Worm (Caenorhabditis elegans) whole organism, young adult: ENCODE data around the gene D1086.10.

Experiments used
- B0261.1 ChIP-seq: sonication (generic microtip); optimal IDR thresholded peaks from 2 replicates; lab custom pipeline; 2016; ENCODE audit warnings: mild to moderate bottlenecking, missing genetic modification characterization, moderate library complexity, missing compliant biosample characterization
- C06A6.2 ChIP-seq: fragments of 200-800 bp; sonication (Bioruptor generic); conservative IDR thresholded peaks from 2 replicates; pipeline ENCODE4 v1.3.6; 2022; ENCODE audit warnings: missing genetic modification characterization, missing compliant biosample characterization
- F33H1.4 ChIP-seq: fragments of 200-800 bp; sonication (Bioruptor generic); IDR thresholded peaks from 2 replicates; pipeline ENCODE4 v1.3.6; 2022; ENCODE audit warnings: missing genetic modification reagents, missing genetic modification characterization, missing compliant biosample characterization
- F39B2.1 ChIP-seq: fragments of 200-800 bp; sonication (Bioruptor generic); IDR thresholded peaks from 2 replicates; pipeline ENCODE4 v1.3.6; 2022; ENCODE audit warnings: missing genetic modification reagents, missing genetic modification characterization, missing compliant biosample characterization
- F52B5.7 ChIP-seq: sonication (generic microtip); optimal IDR thresholded peaks from 2 replicates; lab custom pipeline; 2016; ENCODE audit warnings: mild to moderate bottlenecking, missing genetic modification characterization, missing compliant biosample characterization
- K11D2.4 ChIP-seq: fragments of 200-800 bp; sonication (Bioruptor generic); IDR thresholded peaks from 2 replicates; pipeline ENCODE4 v1.3.6; 2022; ENCODE audit warnings: missing genetic modification reagents, missing genetic modification characterization, missing compliant biosample characterization
- T26A5.8 ChIP-seq: sonication (generic microtip); optimal IDR thresholded peaks from 2 replicates; lab custom pipeline; 2016; ENCODE audit warnings: missing genetic modification characterization, missing compliant biosample characterization
- Y53G8AR.9 ChIP-seq: fragments of 200-800 bp; sonication (Bioruptor generic); conservative IDR thresholded peaks from 2 replicates; pipeline ENCODE4 v1.3.6; 2022; ENCODE audit warnings: missing genetic modification reagents, missing genetic modification characterization, missing compliant biosample characterization
- akir-1 ChIP-seq: fragments of 200-800 bp; sonication (Bioruptor generic); optimal IDR thresholded peaks from 2 replicates; lab custom pipeline; 2018; ENCODE audit warnings: mild to moderate bottlenecking, missing genetic modification characterization, moderate library complexity, missing compliant biosample characterization
- aptf-3 ChIP-seq: fragments of 200-800 bp; sonication (Bioruptor generic); IDR thresholded peaks from 2 replicates; pipeline ENCODE4 v1.3.6; 2022; ENCODE audit warnings: missing genetic modification characterization, missing compliant biosample characterization
- attf-5 ChIP-seq: fragments of 200-800 bp; sonication (Bioruptor generic); optimal IDR thresholded peaks from 2 replicates; lab custom pipeline; 2018; ENCODE audit warnings: mild to moderate bottlenecking, missing genetic modification characterization, missing compliant biosample characterization
- bed-1 ChIP-seq: fragments of 200-800 bp; sonication (Bioruptor generic); IDR thresholded peaks from 2 replicates; pipeline ENCODE4 v1.3.6; 2022; ENCODE audit warnings: missing genetic modification reagents, missing genetic modification characterization, missing compliant biosample characterization
- cebp-1 ChIP-seq, 2 experiments: fragments of 200-800 bp in 1 of 2; sonication (Bioruptor generic) in 1 of 2; sonication (generic microtip) in 1 of 2; IDR thresholded peaks in 1 of 2; optimal IDR thresholded peaks in 1 of 2; 2 replicates each; pipeline versions ENCODE4 v1.3.6 to Lab custom; 2017 to 2022; ENCODE audit warnings: missing compliant biosample characterization in 2 of 2, missing genetic modification characterization in 2 of 2, mild to moderate bottlenecking in 1 of 2, missing genetic modification reagents in 1 of 2, moderate library complexity in 1 of 2
- ceh-27 ChIP-seq: fragments of 200-800 bp; sonication (Bioruptor generic); optimal IDR thresholded peaks from 2 replicates; lab custom pipeline; 2018; ENCODE audit warnings: mild to moderate bottlenecking, missing genetic modification characterization, moderate library complexity, missing compliant biosample characterization
- ceh-91 ChIP-seq: fragments of 200-800 bp; sonication (Bioruptor generic); IDR thresholded peaks from 2 replicates; pipeline ENCODE4 v1.3.6; 2022; ENCODE audit warnings: missing genetic modification reagents, missing genetic modification characterization, missing compliant biosample characterization
- dox-1 ChIP-seq: fragments of 200-800 bp; sonication (Bioruptor generic); IDR thresholded peaks from 2 replicates; pipeline ENCODE4 v1.3.6; 2022; ENCODE audit warnings: missing genetic modification reagents, missing genetic modification characterization, missing compliant biosample characterization
- egl-18 ChIP-seq: fragments of 200-800 bp; sonication (Bioruptor generic); IDR thresholded peaks from 2 replicates; pipeline ENCODE4 v1.3.6; 2022; ENCODE audit warnings: missing genetic modification reagents, missing genetic modification characterization, missing compliant biosample characterization
- egrh-3 ChIP-seq: fragments of 200-800 bp; sonication (Bioruptor generic); IDR thresholded peaks from 2 replicates; pipeline ENCODE4 v1.3.6; 2022; ENCODE audit warnings: missing genetic modification reagents, missing genetic modification characterization, missing compliant biosample characterization
- hmg-1.2 ChIP-seq: fragments of 200-800 bp; sonication (Bioruptor generic); IDR thresholded peaks from 2 replicates; pipeline ENCODE4 v1.3.6; 2022; ENCODE audit warnings: missing genetic modification reagents, missing genetic modification characterization, missing compliant biosample characterization
- hmg-20 ChIP-seq: fragments of 200-800 bp; sonication (Bioruptor generic); IDR thresholded peaks from 2 replicates; pipeline ENCODE4 v1.3.6; 2022; ENCODE audit warnings: missing genetic modification reagents, missing genetic modification characterization, missing compliant biosample characterization
- lag-1 ChIP-seq: fragments of 200-800 bp; sonication (Bioruptor generic); IDR thresholded peaks from 2 replicates; pipeline ENCODE4 v1.3.6; 2022; ENCODE audit warnings: missing genetic modification reagents, missing genetic modification characterization, missing compliant biosample characterization
- lin-26 ChIP-seq: fragments of 200-800 bp; sonication (Bioruptor generic); IDR thresholded peaks from 2 replicates; pipeline ENCODE4 v1.3.6; 2022; ENCODE audit warnings: missing genetic modification reagents, missing genetic modification characterization, missing compliant biosample characterization
- lin-35 ChIP-seq, 3 experiments: fragments of 150-350 bp in 2 of 3; sonication (generic microtip) in 1 of 3; optimal IDR thresholded peaks; 2 replicates each; lab custom pipeline; 2014 to 2018; ENCODE audit warnings: missing biosample characterization in 3 of 3, missing genetic modification characterization in 3 of 3, missing genetic modification reagents in 3 of 3
- lin-40 ChIP-seq: sonication (generic microtip); optimal IDR thresholded peaks from 2 replicates; lab custom pipeline; 2016; ENCODE audit warnings: missing genetic modification characterization, mild to moderate bottlenecking, missing compliant biosample characterization, missing genotype, missing genetic modification reagents
- lin-54 ChIP-seq: fragments of 200-800 bp; sonication (Bioruptor generic); optimal IDR thresholded peaks from 2 replicates; lab custom pipeline; 2018; ENCODE audit warnings: mild to moderate bottlenecking, missing genetic modification characterization, missing compliant biosample characterization
- madf-6 ChIP-seq: fragments of 200-800 bp; sonication (Bioruptor generic); IDR thresholded peaks from 2 replicates; pipeline ENCODE4 v1.3.6; 2022; ENCODE audit warnings: missing genetic modification reagents, missing genetic modification characterization, missing compliant biosample characterization
- madf-8 ChIP-seq: fragments of 200-800 bp; sonication (Bioruptor generic); conservative IDR thresholded peaks from 2 replicates; pipeline ENCODE4 v1.3.6; 2022; ENCODE audit warnings: missing genetic modification reagents, missing genetic modification characterization, missing compliant biosample characterization
- mcd-1 ChIP-seq: fragments of 200-800 bp; sonication (Bioruptor generic); IDR thresholded peaks from 2 replicates; pipeline ENCODE4 v1.3.6; 2022; ENCODE audit warnings: missing genetic modification reagents, missing genetic modification characterization, missing compliant biosample characterization
- nfya-1 ChIP-seq: sonication (generic microtip); optimal IDR thresholded peaks from 2 replicates; lab custom pipeline; 2017; ENCODE audit warnings: antibody characterized with exemption, missing compliant biosample characterization, missing genetic modification characterization, borderline replicate concordance; ENCODE audit not compliant: insufficient read depth
- nhr-80 ChIP-seq: sonication (generic microtip); optimal IDR thresholded peaks from 2 replicates; lab custom pipeline; 2016; ENCODE audit warnings: missing genetic modification characterization, missing compliant biosample characterization
- pha-4 ChIP-seq: fragments of 150-350 bp; sonication (generic microtip); optimal IDR thresholded peaks from 2 replicates; lab custom pipeline; 2014; ENCODE audit warnings: missing biosample characterization, missing genetic modification reagents, missing genetic modification characterization
- snpc-3.4 ChIP-seq: sonication (generic microtip); optimal IDR thresholded peaks from 2 replicates; lab custom pipeline; 2017; ENCODE audit warnings: missing genetic modification characterization, mild to moderate bottlenecking, missing compliant biosample characterization, antibody characterized with exemption, moderate library complexity, missing genotype, missing genetic modification reagents
- somi-1 ChIP-seq: fragments of 200-800 bp; sonication (Bioruptor generic); optimal IDR thresholded peaks from 2 replicates; lab custom pipeline; 2018; ENCODE audit warnings: mild to moderate bottlenecking, missing genetic modification characterization, missing compliant biosample characterization
- tbp1 ChIP-seq: fragments of 200-800 bp; sonication (Bioruptor generic); optimal IDR thresholded peaks from 2 replicates; lab custom pipeline; 2018; ENCODE audit warnings: mild to moderate bottlenecking, missing genetic modification characterization, missing compliant biosample characterization
- unc-130 ChIP-seq: sonication (generic microtip); optimal IDR thresholded peaks from 2 replicates; lab custom pipeline; 2016; ENCODE audit warnings: missing genetic modification reagents, missing genetic modification characterization, missing compliant biosample characterization
- zfh-2 ChIP-seq: fragments of 200-800 bp; sonication (Bioruptor generic); conservative IDR thresholded peaks from 2 replicates; pipeline ENCODE4 v1.3.6; 2022; ENCODE audit warnings: missing genetic modification reagents, missing genetic modification characterization, missing compliant biosample characterization
- ztf-25 ChIP-seq: fragments of 200-800 bp; sonication (Bioruptor generic); IDR thresholded peaks from 2 replicates; pipeline ENCODE4 v1.3.6; 2022; ENCODE audit warnings: missing genetic modification reagents, missing genetic modification characterization, missing compliant biosample characterization
- ztf-26 ChIP-seq: sonication (generic microtip); optimal IDR thresholded peaks from 2 replicates; lab custom pipeline; 2017; ENCODE audit warnings: missing genetic modification characterization, missing compliant biosample characterization

Gene D1086.10

ce11 chrV:14110042-14110441 lies 27.5 kb downstream of the D1086.10 start, which contains the start of gene H39E23.2:
Gene H39E23.2 (plus strand): TSS chrV:14110342.
- TF ChIP-seq C06A6.2 (GFP tag; lab: Robert Waterston, UW) (no peak), zfh-2 (GFP tag; lab: Robert Waterston, UW) (no peak), F39B2.1 (GFP tag; lab: Robert Waterston, UW) (no peak), lin-40 (no peak), tbp1 (GFP tag; lab: Kevin White, UChicago) (no peak), lin-35 (GFP tag; optimal IDR thresholded peaks at IDR 0.05; lab: Kevin White, UChicago) (no peak), lag-1 (GFP tag; lab: Robert Waterston, UW) (no peak), attf-5 (GFP tag; lab: Kevin White, UChicago) (no peak)
- TF ChIP-seq, all 124 proteins: peak for 0

ce11 chrV:14120674-14121073 lies 38.1 kb downstream of the D1086.10 start:
- TF ChIP-seq B0261.1 (no peak), zfh-2 (GFP tag; lab: Robert Waterston, UW) (peak; percentile 58; the same call in 1 of the 2 replicates), egrh-3 (GFP tag; lab: Robert Waterston, UW) (peak; percentile 24; the same call in 1 of the 2 replicates), K11D2.4 (peak; percentile 26; the same call in 1 of the 2 replicates)
- TF ChIP-seq, all 124 proteins: peak for 3

ce11 chrV:14123176-14123575 lies 40.6 kb downstream of the D1086.10 start:
- TF ChIP-seq cebp-1 (GFP tag; IDR thresholded peaks at IDR 0.05; lab: Robert Waterston, UW) (no peak), cebp-1 (tag; optimal IDR thresholded peaks at IDR 0.05; lab: Kevin White, UChicago) (no peak), unc-130 (GFP tag; lab: Kevin White, UChicago) (no peak), nfya-1 (tag; lab: Kevin White, UChicago) (no peak), F52B5.7 (no peak), egl-18 (no peak), snpc-3.4 (tag; lab: Kevin White, UChicago) (no peak), aptf-3 (GFP tag; lab: Robert Waterston, UW) (no peak), madf-8 (GFP tag; lab: Robert Waterston, UW) (no peak)

- TF ChIP-seq Y53G8AR.9 (GFP tag; lab: Robert Waterston, UW) (0 out of 2 replicates have a peak, but pooled peaks have one; percentile 39), madf-6 (GFP tag; lab: Robert Waterston, UW) (peak; percentile 24; the same call in 1 of the 2 replicates), F33H1.4 (peak; percentile 77), dox-1 (peak; percentile 44; the same call in 1 of the 2 replicates), ztf-25 (GFP tag; lab: Robert Waterston, UW) (0 out of 2 replicates have a peak, but pooled peaks have one; percentile 21), mcd-1 (GFP tag; lab: Robert Waterston, UW) (peak; percentile 51), lin-26 (GFP tag; lab: Robert Waterston, UW) (0 out of 2 replicates have a peak, but pooled peaks have one; percentile 41)
Observed at ce11 chrV:14124187-14124586, 41.6 kb downstream of the D1086.10 start.

- TF ChIP-seq somi-1 (no peak), zfh-2 (GFP tag; lab: Robert Waterston, UW) (peak; percentile 53; the same call in 1 of the 2 replicates), ceh-27 (peak; percentile 1)
Observed at ce11 chrV:14126341-14126924, 43.9 kb downstream of the D1086.10 start.

ce11 chrV:14127834-14128233 lies 45.3 kb downstream of the D1086.10 start:
- no peak for TF ChIP-seq F33H1.4
- TF ChIP-seq akir-1 (GFP tag; lab: Kevin White, UChicago): no peak
- TF ChIP-seq ceh-91: no peak
- no peak for TF ChIP-seq ztf-26 (tag; lab: Kevin White, UChicago)
- no peak for TF ChIP-seq bed-1 (GFP tag; lab: Robert Waterston, UW)
- TF ChIP-seq dox-1: peak; percentile 37; the same call in 1 of the 2 replicates
- no peak for TF ChIP-seq madf-6 (GFP tag; lab: Robert Waterston, UW)
- no peak for TF ChIP-seq hmg-20
- no peak for TF ChIP-seq lin-54
- peak; percentile 31; the same call in 1 of the 2 replicates for TF ChIP-seq hmg-1.2
- TF ChIP-seq Y53G8AR.9 (GFP tag; lab: Robert Waterston, UW): no peak
- peak; percentile 72 for TF ChIP-seq nhr-80 (tag; lab: Kevin White, UChicago)
- no peak for TF ChIP-seq T26A5.8 (tag; lab: Kevin White, UChicago)
- no peak for TF ChIP-seq pha-4 (tag; lab: Kevin White, UChicago)
